Worm (Caenorhabditis elegans): Measurements from ENCODE around the gene T01G5.6.

DNA sequence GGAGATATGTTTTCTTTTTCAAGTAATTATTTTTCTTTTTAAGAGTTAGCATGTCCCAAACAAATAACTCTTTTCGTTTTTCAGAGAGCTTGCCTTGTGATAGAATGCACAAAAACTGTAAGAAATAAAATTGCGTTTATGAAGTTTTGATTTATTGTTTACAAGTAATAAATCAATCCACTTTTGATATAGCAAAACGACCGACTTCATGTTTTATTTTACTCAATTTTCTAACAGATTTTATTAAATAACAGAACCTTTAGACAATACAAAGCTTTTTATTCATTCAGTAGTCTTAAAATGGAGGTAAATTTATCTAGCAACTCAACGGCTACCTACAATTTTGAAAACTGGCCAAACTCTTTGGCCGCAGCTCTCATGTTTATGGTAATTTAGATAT lies 19.1 kb downstream of the T01G5.6 start, which contains the start of gene srx-78:
- TF ChIP-seq mep-1 (tag; optimal IDR thresholded peaks at IDR 0.05) = no peak
- TF ChIP-seq nhr-76 (tag; optimal IDR thresholded peaks at IDR 0.05) = no peak
- TF ChIP-seq ces-1 (GFP tag; optimal IDR thresholded peaks at IDR 0.05) = no peak
- TF ChIP-seq lin-13 (tag; optimal IDR thresholded peaks at IDR 0.05) = no peak
- TF ChIP-seq sptf-1 (tag; optimal IDR thresholded peaks at IDR 0.05) = no peak
- no peak for TF ChIP-seq snpc-4 (tag; optimal IDR thresholded peaks at IDR 0.05)
- no peak for TF ChIP-seq nhr-237 (tag; optimal IDR thresholded peaks at IDR 0.05)
- no peak for TF ChIP-seq lsy-2 (tag; optimal IDR thresholded peaks at IDR 0.05)
- TF ChIP-seq ceh-83 (GFP tag; optimal IDR thresholded peaks at IDR 0.05) = no peak
- no peak for TF ChIP-seq unc-39 (tag; optimal IDR thresholded peaks at IDR 0.05)
- TF ChIP-seq drap-1 (GFP tag; optimal IDR thresholded peaks at IDR 0.05) = no peak
- TF ChIP-seq pha-4 (tag; optimal IDR thresholded peaks at IDR 0.05) = no peak
- no peak for TF ChIP-seq nhr-2 (tag; optimal IDR thresholded peaks at IDR 0.05)
- no peak for TF ChIP-seq elt-1 (tag; optimal IDR thresholded peaks at IDR 0.05; ENCODE audit: borderline replicate concordance, insufficient read depth)
